Worm (Caenorhabditis elegans): ENCODE measurements around the gene kel-3.

DNA sequence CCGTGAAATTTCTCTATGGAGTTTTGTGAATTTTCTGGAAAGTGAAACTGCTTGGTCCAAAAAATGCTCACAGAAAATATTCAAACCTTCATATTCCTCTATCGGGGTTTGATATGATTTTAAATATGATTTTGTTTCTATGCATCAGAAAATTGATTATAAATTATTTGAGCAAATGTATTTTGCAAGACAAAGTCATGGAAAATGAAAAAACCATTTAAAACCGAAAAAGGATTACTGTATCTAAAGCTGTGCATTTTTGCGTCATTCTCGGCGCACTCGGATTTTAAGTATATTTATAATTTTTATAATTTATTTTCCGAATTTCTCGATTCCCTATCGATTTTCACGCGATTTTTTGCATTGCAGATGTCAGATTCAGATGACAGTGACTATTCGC is 6.9 kb downstream of the kel-3 start, which contains the start of gene pssy-2:
- TF ChIP-seq arid-1 (GFP tag; conservative IDR thresholded peaks at IDR 0.05) (no peak), saeg-2 (GFP tag; IDR thresholded peaks at IDR 0.05) (no peak), nhr-28 (tag; optimal IDR thresholded peaks at IDR 0.05) (no peak), nhr-237 (tag; optimal IDR thresholded peaks at IDR 0.05) (no peak), fos-1 (tag; optimal IDR thresholded peaks at IDR 0.05) (no peak), pqm-1 (tag; optimal IDR thresholded peaks at IDR 0.05) (no peak), mdl-1 (tag; optimal IDR thresholded peaks at IDR 0.05) (no peak), fkh-10 (GFP tag; optimal IDR thresholded peaks at IDR 0.05) (no peak), nhr-76 (tag; optimal IDR thresholded peaks at IDR 0.05) (no peak), ztf-11 (tag; optimal IDR thresholded peaks at IDR 0.05) (no peak), unc-130 (GFP tag; optimal IDR thresholded peaks at IDR 0.05) (no peak), nhr-10 (tag; optimal IDR thresholded peaks at IDR 0.05) (no peak), ama-1 (optimal IDR thresholded peaks at IDR 0.05) (no peak), nhr-11 (tag; optimal IDR thresholded peaks at IDR 0.05) (no peak)

Data from whole organism, L4 larva.